Worm (Caenorhabditis elegans) whole organism, early embryonic: ENCODE data around the gene abts-3.

ENCODE experiments used
- F13C5.2 ChIP-seq: sonication (generic microtip); optimal IDR thresholded peaks from 2 replicates; lab custom pipeline; 2017; ENCODE audit warnings: mild to moderate bottlenecking, missing genetic modification characterization, inconsistent platforms, missing compliant biosample characterization
- ama-1 ChIP-seq: fragments of 150-350 bp; optimal IDR thresholded peaks from 2 replicates; lab custom pipeline; 2014
- ceh-13 ChIP-seq: fragments of 200-800 bp; sonication (Bioruptor generic); optimal IDR thresholded peaks from 2 replicates; lab custom pipeline; 2018; ENCODE audit warnings: mild to moderate bottlenecking, missing genetic modification characterization, missing compliant biosample characterization
- ceh-36 ChIP-seq: sonication (generic microtip); optimal IDR thresholded peaks from 2 replicates; lab custom pipeline; 2016; ENCODE audit warnings: missing genetic modification characterization, inconsistent platforms, missing compliant biosample characterization
- ets-7 ChIP-seq: sonication (generic microtip); optimal IDR thresholded peaks from 2 replicates; lab custom pipeline; 2016; ENCODE audit warnings: missing genotype, missing genetic modification characterization, missing compliant biosample characterization
- flt-1 ChIP-seq: fragments of 200-800 bp; sonication (Bioruptor generic); IDR thresholded peaks from 2 replicates; pipeline ENCODE4 v1.3.6; 2022; ENCODE audit warnings: missing genetic modification characterization, missing compliant biosample characterization
- hmbx-1 ChIP-seq: sonication (generic microtip); optimal IDR thresholded peaks from 2 replicates; lab custom pipeline; 2016; ENCODE audit warnings: mild to moderate bottlenecking, missing genetic modification characterization, missing compliant biosample characterization
- hmg-4 ChIP-seq: fragments of 200-800 bp; sonication (Bioruptor generic); optimal IDR thresholded peaks from 2 replicates; lab custom pipeline; 2018; ENCODE audit warnings: mild to moderate bottlenecking, missing genetic modification characterization, missing compliant biosample characterization
- pes-1 ChIP-seq: fragments of 200-800 bp; sonication (Bioruptor generic); IDR thresholded peaks from 2 replicates; pipeline ENCODE4 v1.3.6; 2022; ENCODE audit warnings: missing genetic modification reagents, missing genetic modification characterization, missing compliant biosample characterization
- scrt-1 ChIP-seq: fragments of 200-800 bp; sonication (Bioruptor generic); IDR thresholded peaks from 2 replicates; pipeline ENCODE4 v1.3.6; 2022; ENCODE audit warnings: missing genetic modification characterization, missing compliant biosample characterization
- sea-1 ChIP-seq: fragments of 200-800 bp; sonication (Bioruptor generic); conservative IDR thresholded peaks from 2 replicates; pipeline ENCODE4 v1.3.6; 2022; ENCODE audit warnings: missing genetic modification characterization, missing compliant biosample characterization
- tbx-11 ChIP-seq: fragments of 200-800 bp; sonication (Bioruptor generic); IDR thresholded peaks from 2 replicates; pipeline ENCODE4 v1.3.6; 2022; ENCODE audit warnings: missing genetic modification characterization, missing compliant biosample characterization
- tra-4 ChIP-seq: sonication (generic microtip); optimal IDR thresholded peaks from 2 replicates; lab custom pipeline; 2017; ENCODE audit warnings: missing genetic modification characterization, missing compliant biosample characterization

DNA sequence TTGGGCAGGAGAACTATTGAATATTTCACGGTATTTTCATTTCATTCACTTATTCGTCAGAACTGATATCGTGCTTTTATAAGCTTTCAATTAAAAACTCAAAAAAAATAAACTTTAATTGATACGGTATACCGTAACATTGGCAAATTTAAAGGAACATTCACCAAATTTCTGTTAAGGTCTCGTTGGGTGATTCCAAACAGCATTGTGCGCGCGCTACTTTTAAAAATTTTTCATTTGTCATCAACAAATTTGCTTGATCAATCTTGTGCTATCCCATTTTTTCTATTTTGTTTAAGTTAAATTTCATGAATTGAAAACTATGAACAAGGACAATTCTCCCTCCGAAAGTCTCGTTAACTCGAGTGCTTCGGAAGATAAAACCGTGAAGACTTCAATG is 65.8 kb downstream of the abts-3 start, which contains the start of gene szy-4:
- TF ChIP-seq hmg-4 (GFP tag; lab: Kevin White, UChicago): no peak
- no peak for TF ChIP-seq pes-1 (GFP tag; lab: Robert Waterston, UW)
- TF ChIP-seq scrt-1 (GFP tag; lab: Robert Waterston, UW): no peak
- TF ChIP-seq ama-1 (lab: Kevin White, UChicago): no peak
- no peak for TF ChIP-seq hmbx-1 (tag; lab: Kevin White, UChicago)
- TF ChIP-seq tbx-11 (GFP tag; lab: Robert Waterston, UW): no peak
- TF ChIP-seq sea-1 (GFP tag; lab: Robert Waterston, UW): no peak
- no peak for TF ChIP-seq ceh-36 (tag; lab: Kevin White, UChicago)
- TF ChIP-seq ceh-13: no peak
- TF ChIP-seq ets-7 (tag; lab: Kevin White, UChicago): no peak
- TF ChIP-seq flt-1: no peak
- no peak for TF ChIP-seq tra-4 (tag; lab: Kevin White, UChicago)
- TF ChIP-seq F13C5.2: no peak
